Worm (Caenorhabditis elegans) whole organism, L4 larva: ENCODE data around the gene BE10.4.

Experiments
- D1046.2 ChIP-seq: fragments of 200-800 bp; sonication (Bioruptor generic); IDR thresholded peaks from 2 replicates; pipeline ENCODE4 v1.3.6; 2022; ENCODE audit warnings: missing genetic modification characterization, missing compliant biosample characterization
- F10B5.3 ChIP-seq: sonication (generic microtip); optimal IDR thresholded peaks from 2 replicates; lab custom pipeline; 2016; ENCODE audit warnings: mild to moderate bottlenecking, missing genetic modification characterization, missing compliant biosample characterization
- ceh-20 ChIP-seq: fragments of 200-800 bp; sonication (Bioruptor generic); IDR thresholded peaks from 2 replicates; pipeline ENCODE4 v1.3.6; 2022; ENCODE audit warnings: missing genetic modification reagents, missing genetic modification characterization, missing compliant biosample characterization
- ceh-28 ChIP-seq: fragments of 150-350 bp; optimal IDR thresholded peaks from 2 replicates; lab custom pipeline; 2014; ENCODE audit warnings: missing biosample characterization, missing genetic modification reagents, missing genetic modification characterization
- ceh-62 ChIP-seq: sonication (generic microtip); optimal IDR thresholded peaks from 2 replicates; lab custom pipeline; 2017; ENCODE audit warnings: missing biosample characterization, missing genetic modification characterization
- ces-1 ChIP-seq: fragments of 150-350 bp; sonication (generic microtip); optimal IDR thresholded peaks from 4 replicates; lab custom pipeline; 2014; ENCODE audit warnings: missing biosample characterization, missing genetic modification reagents, missing genetic modification characterization
- daf-12 ChIP-seq: fragments of 150-350 bp; optimal IDR thresholded peaks from 2 replicates; lab custom pipeline; 2014; ENCODE audit warnings: missing biosample characterization, missing genetic modification reagents, missing genetic modification characterization
- daf-16 ChIP-seq, 3 experiments: sonication (generic microtip); optimal IDR thresholded peaks; 2 replicates each; lab custom pipeline; 2016 to 2017; ENCODE audit warnings: missing genetic modification characterization in 3 of 3, missing genetic modification reagents in 3 of 3, mild to moderate bottlenecking in 2 of 3, missing compliant biosample characterization in 2 of 3, missing biosample characterization in 1 of 3, moderate library complexity in 1 of 3
- daf-19 ChIP-seq: fragments of 200-800 bp; sonication (Bioruptor generic); conservative IDR thresholded peaks from 2 replicates; pipeline ENCODE4 v1.3.6; 2022; ENCODE audit warnings: missing genetic modification characterization, missing compliant biosample characterization
- dmd-6 ChIP-seq: fragments of 200-800 bp; sonication (Bioruptor generic); IDR thresholded peaks from 2 replicates; pipeline ENCODE4 v1.3.6; 2022; ENCODE audit warnings: missing genetic modification reagents, missing genetic modification characterization, missing compliant biosample characterization
- dpl-1 ChIP-seq: fragments of 150-350 bp; optimal IDR thresholded peaks from 2 replicates; lab custom pipeline; 2014; ENCODE audit warnings: missing biosample characterization, missing genetic modification reagents, missing genetic modification characterization
- dve-1 ChIP-seq: sonication (generic microtip); optimal IDR thresholded peaks from 2 replicates; lab custom pipeline; 2017; ENCODE audit warnings: antibody characterized with exemption, mild to moderate bottlenecking, missing genetic modification characterization, missing compliant biosample characterization; ENCODE audit not compliant: insufficient read depth
- egl-27 ChIP-seq: sonication (generic microtip); optimal IDR thresholded peaks from 3 replicates; lab custom pipeline; 2017; ENCODE audit warnings: missing biosample characterization, missing genetic modification reagents, missing genetic modification characterization
- egl-43 ChIP-seq: fragments of 200-800 bp; sonication (Bioruptor generic); IDR thresholded peaks from 2 replicates; pipeline ENCODE4 v1.3.6; 2022; ENCODE audit warnings: missing genetic modification reagents, missing genetic modification characterization, missing compliant biosample characterization
- fkh-10 ChIP-seq: fragments of 150-350 bp; optimal IDR thresholded peaks from 2 replicates; lab custom pipeline; 2014; ENCODE audit warnings: missing biosample characterization, missing genetic modification reagents, missing genetic modification characterization
- hif-1 ChIP-seq, 2 experiments: sonication (generic microtip); optimal IDR thresholded peaks; 2 replicates each; lab custom pipeline; 2016 to 2017; ENCODE audit warnings: missing compliant biosample characterization in 2 of 2, missing genetic modification characterization in 2 of 2, missing genetic modification reagents in 2 of 2, missing genotype in 2 of 2, mild to moderate bottlenecking in 1 of 2
- hlh-11 ChIP-seq: fragments of 200-800 bp; sonication (Bioruptor generic); optimal IDR thresholded peaks from 2 replicates; lab custom pipeline; 2018; ENCODE audit warnings: mild to moderate bottlenecking, missing genetic modification characterization, missing compliant biosample characterization
- hlh-30 ChIP-seq: sonication (generic microtip); optimal IDR thresholded peaks from 2 replicates; lab custom pipeline; 2017; ENCODE audit warnings: antibody characterized with exemption, mild to moderate bottlenecking, missing genetic modification characterization, missing compliant biosample characterization; ENCODE audit not compliant: insufficient read depth
- lin-13 ChIP-seq: fragments of 150-350 bp; optimal IDR thresholded peaks from 2 replicates; lab custom pipeline; 2014; ENCODE audit warnings: missing biosample characterization, missing genetic modification reagents, missing genetic modification characterization
- lin-15B ChIP-seq: fragments of 150-350 bp; sonication (generic microtip); optimal IDR thresholded peaks from 3 replicates; lab custom pipeline; 2014; ENCODE audit warnings: missing biosample characterization, missing genetic modification characterization
- lin-38 ChIP-seq: fragments of 200-800 bp; sonication (Bioruptor generic); IDR thresholded peaks from 2 replicates; pipeline ENCODE4 v1.3.6; 2022; ENCODE audit warnings: missing genetic modification reagents, missing genetic modification characterization, missing compliant biosample characterization
- lin-39 ChIP-seq: fragments of 150-350 bp; optimal IDR thresholded peaks from 2 replicates; lab custom pipeline; 2014; ENCODE audit warnings: missing biosample characterization, missing genetic modification reagents, missing genetic modification characterization
- lsy-2 ChIP-seq, 2 experiments: fragments of 150-350 bp in 1 of 2; sonication (generic microtip) in 1 of 2; optimal IDR thresholded peaks; 2 replicates each; lab custom pipeline; 2014 to 2017; ENCODE audit warnings: missing biosample characterization in 2 of 2, missing genetic modification characterization in 2 of 2
- mdl-1 ChIP-seq, 2 experiments: fragments of 150-350 bp in 1 of 2; sonication (generic microtip) in 1 of 2; optimal IDR thresholded peaks; 2 replicates each; lab custom pipeline; 2014 to 2017; ENCODE audit warnings: missing biosample characterization in 2 of 2, missing genetic modification characterization in 2 of 2
- mep-1 ChIP-seq: fragments of 150-350 bp; sonication (generic microtip); optimal IDR thresholded peaks from 3 replicates; lab custom pipeline; 2014; ENCODE audit warnings: missing biosample characterization, missing genetic modification characterization
- mes-2 ChIP-seq: sonication (generic microtip); optimal IDR thresholded peaks from 2 replicates; lab custom pipeline; 2016; ENCODE audit warnings: missing genotype, mild to moderate bottlenecking, missing genetic modification characterization, missing compliant biosample characterization; ENCODE audit not compliant: poor library complexity, severe bottlenecking
- mxl-2 ChIP-seq: fragments of 200-800 bp; sonication (Bioruptor generic); conservative IDR thresholded peaks from 2 replicates; pipeline ENCODE4 v1.3.6; 2022; ENCODE audit warnings: missing genetic modification reagents, missing genetic modification characterization, missing compliant biosample characterization
- mxl-3 ChIP-seq: fragments of 200-800 bp; sonication (Bioruptor generic); optimal IDR thresholded peaks from 2 replicates; lab custom pipeline; 2018; ENCODE audit warnings: mild to moderate bottlenecking, missing genetic modification characterization, missing compliant biosample characterization
- nhr-102 ChIP-seq: sonication (generic microtip); optimal IDR thresholded peaks from 2 replicates; lab custom pipeline; 2016; ENCODE audit warnings: mild to moderate bottlenecking, missing genetic modification characterization, moderate library complexity, missing compliant biosample characterization
- nhr-11 ChIP-seq: fragments of 150-350 bp; optimal IDR thresholded peaks from 2 replicates; lab custom pipeline; 2014; ENCODE audit warnings: missing biosample characterization, missing genetic modification characterization
- nhr-111 ChIP-seq: fragments of 200-800 bp; sonication (Bioruptor generic); optimal IDR thresholded peaks from 2 replicates; lab custom pipeline; 2018; ENCODE audit warnings: mild to moderate bottlenecking, missing genetic modification characterization, missing compliant biosample characterization
- nhr-25 ChIP-seq: sonication (generic microtip); optimal IDR thresholded peaks from 2 replicates; lab custom pipeline; 2017; ENCODE audit warnings: missing genetic modification characterization, mild to moderate bottlenecking, missing compliant biosample characterization, antibody characterized with exemption, moderate library complexity, borderline replicate concordance; ENCODE audit not compliant: insufficient read depth
- nhr-28 ChIP-seq: fragments of 150-350 bp; optimal IDR thresholded peaks from 2 replicates; lab custom pipeline; 2014; ENCODE audit warnings: missing biosample characterization, missing genetic modification characterization
- nhr-76 ChIP-seq: fragments of 150-350 bp; optimal IDR thresholded peaks from 2 replicates; lab custom pipeline; 2014; ENCODE audit warnings: missing biosample characterization, missing genetic modification characterization
- nhr-77 ChIP-seq: fragments of 150-350 bp; optimal IDR thresholded peaks from 2 replicates; lab custom pipeline; 2014; ENCODE audit warnings: missing biosample characterization, missing genetic modification characterization
- pha-4 ChIP-seq, 2 experiments: fragments of 150-350 bp in 1 of 2; fragments of 200-800 bp in 1 of 2; sonication (Bioruptor generic) in 1 of 2; IDR thresholded peaks in 1 of 2; optimal IDR thresholded peaks in 1 of 2; 2 replicates each; pipeline versions ENCODE4 v1.3.6 to Lab custom; 2014 to 2022; ENCODE audit warnings: missing genetic modification characterization in 2 of 2, missing genetic modification reagents in 2 of 2, missing biosample characterization in 1 of 2, missing compliant biosample characterization in 1 of 2
- rbr-2 ChIP-seq: sonication (generic microtip); optimal IDR thresholded peaks from 2 replicates; lab custom pipeline; 2016; ENCODE audit warnings: missing genotype, missing genetic modification characterization, missing compliant biosample characterization
- set-16 ChIP-seq: fragments of 200-800 bp; sonication (Bioruptor generic); IDR thresholded peaks from 2 replicates; pipeline ENCODE4 v1.3.6; 2022; ENCODE audit warnings: missing genetic modification reagents, missing genetic modification characterization, missing compliant biosample characterization
- spr-1 ChIP-seq: sonication (generic microtip); optimal IDR thresholded peaks from 2 replicates; lab custom pipeline; 2016; ENCODE audit warnings: mild to moderate bottlenecking, missing genetic modification characterization, missing compliant biosample characterization
- spr-3 ChIP-seq: fragments of 200-800 bp; sonication (Bioruptor generic); optimal IDR thresholded peaks from 2 replicates; lab custom pipeline; 2018; ENCODE audit warnings: mild to moderate bottlenecking, missing genetic modification characterization, missing compliant biosample characterization
- tra-1 ChIP-seq: fragments of 200-800 bp; sonication (Bioruptor generic); IDR thresholded peaks from 2 replicates; pipeline ENCODE4 v1.3.6; 2022; ENCODE audit warnings: missing genetic modification reagents, missing genetic modification characterization, missing compliant biosample characterization
- unc-130 ChIP-seq: sonication (generic microtip); optimal IDR thresholded peaks from 2 replicates; lab custom pipeline; 2016; ENCODE audit warnings: missing genetic modification reagents, missing genetic modification characterization, missing compliant biosample characterization
- unc-62 ChIP-seq, 3 experiments: fragments of 150-350 bp in 1 of 3; sonication (generic microtip); optimal IDR thresholded peaks in 2 of 3; peaks in 1 of 3; 1 replicate in 1 of 3; 2 replicates in 2 of 3; lab custom pipeline; 2014 to 2017; ENCODE audit warnings: missing biosample characterization in 3 of 3, missing genetic modification characterization in 3 of 3, missing genetic modification reagents in 3 of 3, missing genotype in 1 of 3

The BE10.4 gene

DNA sequence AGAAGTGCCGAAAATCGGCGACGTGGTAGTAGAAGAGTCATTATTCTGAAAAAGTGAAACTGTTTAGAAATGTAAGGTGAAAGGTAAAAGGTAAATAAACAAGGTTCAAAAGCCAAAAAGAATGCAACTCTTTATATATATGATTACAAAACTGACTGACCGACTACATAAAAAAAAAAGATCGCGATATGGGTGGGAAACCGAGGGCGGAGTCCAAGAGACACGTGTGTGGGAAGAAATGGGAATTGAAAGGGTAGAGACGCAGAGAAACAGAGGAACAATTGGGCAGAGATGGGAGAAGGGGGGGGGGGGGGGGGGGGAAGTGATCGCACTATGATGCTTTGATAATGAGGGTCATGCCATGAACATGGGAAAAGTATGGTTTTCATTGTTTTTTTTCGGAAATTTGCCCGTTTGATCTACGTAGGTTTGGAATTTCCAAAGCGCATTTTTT lies 25.6 kb downstream of the BE10.4 start, which contains the start of gene Y37D8A.4 (continued):
- TF ChIP-seq mdl-1 (tag; optimal IDR thresholded peaks at IDR 0.05; lab: Kevin White, UChicago) = peak; percentile 86 to 92
- TF ChIP-seq set-16 (GFP tag; lab: Robert Waterston, UW) = peak; percentile 45; the same call in 1 of the 2 replicates

DNA sequence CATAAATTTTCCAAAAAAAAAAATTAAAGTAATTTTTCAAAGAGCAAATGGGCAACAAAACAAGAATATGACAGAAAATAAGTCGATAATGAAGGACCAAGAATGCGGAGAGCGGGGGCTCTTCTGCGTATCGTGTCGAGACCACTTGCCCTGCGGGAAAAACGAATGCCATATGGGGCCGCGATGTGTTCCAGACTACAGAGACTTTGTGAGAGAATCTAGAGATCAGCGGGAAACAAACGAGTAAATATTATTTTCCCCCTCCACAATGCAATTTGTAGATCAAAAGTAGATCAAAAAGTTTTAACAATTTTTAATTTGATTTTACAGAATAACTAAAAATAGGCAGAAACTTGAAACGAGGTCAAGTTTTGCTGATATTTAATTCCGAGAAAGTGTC lies 26.9 kb downstream of the BE10.4 start:
- TF ChIP-seq lin-13 (GFP tag; lab: Kevin White, UChicago) = no peak
- no peak for TF ChIP-seq lin-38 (GFP tag; lab: Robert Waterston, UW)
- no peak for TF ChIP-seq lin-39 (tag; lab: Kevin White, UChicago)
- TF ChIP-seq D1046.2 (GFP tag; lab: Robert Waterston, UW) = no peak
- TF ChIP-seq set-16 (GFP tag; lab: Robert Waterston, UW) = no peak
- no peak for TF ChIP-seq egl-43
- TF ChIP-seq nhr-11 (tag; lab: Kevin White, UChicago) = no peak
- no peak for TF ChIP-seq spr-3
- TF ChIP-seq unc-130 (GFP tag; lab: Kevin White, UChicago) = no peak
- TF ChIP-seq tra-1 (GFP tag; lab: Robert Waterston, UW) = no peak
- no peak for TF ChIP-seq F10B5.3 (tag; lab: Kevin White, UChicago)
- no peak for TF ChIP-seq egl-27 (tag; lab: Kevin White, UChicago)
- TF ChIP-seq daf-16 (GFP tag; optimal IDR thresholded peaks at IDR 0.05; lab: Kevin White, UChicago) = no peak
- TF ChIP-seq daf-16 (tag; optimal IDR thresholded peaks at IDR 0.05; lab: Kevin White, UChicago) = no peak
- no peak for TF ChIP-seq ceh-28 (tag; lab: Kevin White, UChicago)
- TF ChIP-seq lin-15B = no peak
- no peak for TF ChIP-seq ceh-62
- no peak for TF ChIP-seq daf-19 (GFP tag; lab: Robert Waterston, UW)
- no peak for TF ChIP-seq nhr-111 (GFP tag; lab: Kevin White, UChicago)

DNA sequence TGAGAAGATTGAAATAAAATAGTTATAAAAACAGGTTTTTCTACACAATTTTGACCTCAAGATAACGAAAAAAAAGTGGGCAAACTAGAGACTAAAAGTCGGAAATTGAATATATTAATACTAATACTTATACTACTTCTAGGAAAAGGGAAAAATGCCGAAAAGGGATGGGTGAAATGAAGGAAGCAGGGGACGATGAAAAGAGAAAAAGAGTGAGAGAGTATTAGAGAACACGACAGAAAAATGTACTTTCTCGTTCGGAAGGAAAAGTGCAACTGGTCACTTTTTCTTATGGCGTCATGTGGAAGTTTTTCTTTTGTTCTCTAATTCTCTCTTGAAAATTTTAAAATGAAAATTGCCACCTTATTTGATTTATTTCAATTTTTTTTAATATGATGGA lies 28.0 kb downstream of the BE10.4 start:
- TF ChIP-seq spr-1 (tag; lab: Kevin White, UChicago) (no peak), tra-1 (GFP tag; lab: Robert Waterston, UW) (0 out of 2 replicates have a peak, but pooled peaks have one; percentile 9), hif-1 (tag; optimal IDR thresholded peaks at IDR 0.05; lab: Kevin White, UChicago) (peak in 1 of 2 experiments; percentile 42), daf-12 (tag; lab: Kevin White, UChicago) (peak; percentile 48), lsy-2 (tag; optimal IDR thresholded peaks at IDR 0.05; lab: Kevin White, UChicago) (peak; percentile 40 to 82), nhr-28 (tag; lab: Kevin White, UChicago) (peak; percentile 80), nhr-77 (tag; lab: Kevin White, UChicago) (peak; percentile 63), hlh-11 (peak; percentile 87), mes-2 (tag; lab: Kevin White, UChicago) (peak; percentile 59), ceh-28 (tag; lab: Kevin White, UChicago) (no peak), dmd-6 (peak; percentile 83), dve-1 (tag; lab: Kevin White, UChicago) (peak; percentile 71), nhr-102 (tag; lab: Kevin White, UChicago) (peak; percentile 30), mxl-2 (no peak), pha-4 (GFP tag; IDR thresholded peaks at IDR 0.05; lab: Robert Waterston, UW) (peak; percentile 30; the same call in 1 of the 2 replicates), pha-4 (tag; optimal IDR thresholded peaks at IDR 0.05; lab: Kevin White, UChicago) (no peak), hlh-30 (tag; lab: Kevin White, UChicago) (peak; percentile 90), unc-62 (GFP tag; optimal IDR thresholded peaks at IDR 0.05 in 1 of 2; lab: Kevin White, UChicago) (peak in 1 of 2 experiments; percentile 58), unc-62 (tag; optimal IDR thresholded peaks at IDR 0.05; lab: Kevin White, UChicago) (no peak), nhr-76 (tag; lab: Kevin White, UChicago) (no peak), rbr-2 (tag; lab: Kevin White, UChicago) (peak; percentile 49), ceh-20 (GFP tag; lab: Robert Waterston, UW) (no peak), daf-19 (GFP tag; lab: Robert Waterston, UW) (no peak), ces-1 (peak; percentile 72), mep-1 (peak; percentile 72), mxl-3 (GFP tag; lab: Kevin White, UChicago) (peak; percentile 36), nhr-25 (tag; lab: Kevin White, UChicago) (peak; percentile 78), daf-16 (GFP tag; optimal IDR thresholded peaks at IDR 0.05; lab: Kevin White, UChicago) (no peak), daf-16 (tag; optimal IDR thresholded peaks at IDR 0.05; lab: Kevin White, UChicago) (peak; percentile 48), mdl-1 (tag; optimal IDR thresholded peaks at IDR 0.05; lab: Kevin White, UChicago) (peak; percentile 11 to 94), dpl-1 (GFP tag; lab: Kevin White, UChicago) (peak; percentile 24), nhr-11 (tag; lab: Kevin White, UChicago) (peak; percentile 54), fkh-10 (GFP tag; lab: Kevin White, UChicago) (peak; percentile 60)
